Fruit fly (Drosophila melanogaster) whole organism, embryonic: ENCODE data around the gene CG6693.

ENCODE experiments used
- CG1024 ChIP-seq: fragments of 200-800 bp; sonication (Bioruptor generic); IDR thresholded peaks from 2 replicates; pipeline ENCODE4 v1.3.6; 2022; ENCODE audit warnings: missing biosample characterization, missing genetic modification characterization
- CG10462 ChIP-seq: fragments of 200-800 bp; sonication (Bioruptor generic); optimal IDR thresholded peaks from 2 replicates; lab custom pipeline; 2016; ENCODE audit warnings: missing biosample characterization, missing genetic modification characterization
- CG11723 ChIP-seq: fragments of 200-800 bp; sonication (Bioruptor generic); optimal IDR thresholded peaks from 2 replicates; lab custom pipeline; 2017; ENCODE audit warnings: missing biosample characterization, mild to moderate bottlenecking, missing genetic modification characterization
- CG12155 ChIP-seq: fragments of 200-800 bp; sonication (Bioruptor generic); optimal IDR thresholded peaks from 3 replicates; lab custom pipeline; 2016; ENCODE audit warnings: missing biosample characterization, missing genetic modification characterization
- CG12769 ChIP-seq: fragments of 200-800 bp; sonication (Bioruptor generic); optimal IDR thresholded peaks from 2 replicates; lab custom pipeline; 2019; ENCODE audit warnings: missing biosample characterization, mild to moderate bottlenecking, missing genetic modification characterization, moderate library complexity
- CG13424 ChIP-seq: fragments of 200-800 bp; sonication (Bioruptor generic); optimal IDR thresholded peaks from 2 replicates; lab custom pipeline; 2019; ENCODE audit warnings: missing biosample characterization, mild to moderate bottlenecking, missing genetic modification characterization, moderate library complexity
- CG15269 ChIP-seq: fragments of 200-800 bp; sonication (Bioruptor generic); optimal IDR thresholded peaks from 2 replicates; lab custom pipeline; 2018; ENCODE audit warnings: missing biosample characterization, mild to moderate bottlenecking, missing genetic modification characterization, moderate library complexity
- CG16779 ChIP-seq: fragments of 200-800 bp; sonication (Bioruptor generic); IDR thresholded peaks from 2 replicates; pipeline ENCODE4 v1.3.6; 2022; ENCODE audit warnings: missing biosample characterization, missing genetic modification characterization
- CG18011 ChIP-seq: fragments of 200-800 bp; sonication (Bioruptor generic); optimal IDR thresholded peaks from 2 replicates; lab custom pipeline; 2017; ENCODE audit warnings: missing biosample characterization, missing genetic modification characterization, mild to moderate bottlenecking, moderate library complexity, missing genotype
- CG1832 ChIP-seq: fragments of 200-800 bp; sonication (Bioruptor generic); optimal IDR thresholded peaks from 2 replicates; lab custom pipeline; 2017; ENCODE audit warnings: missing biosample characterization, mild to moderate bottlenecking, missing genetic modification characterization, inconsistent platforms
- CG18619 ChIP-seq: fragments of 200-800 bp; sonication (Bioruptor generic); optimal IDR thresholded peaks from 3 replicates; lab custom pipeline; 2017; ENCODE audit warnings: missing biosample characterization, mild to moderate bottlenecking, missing genetic modification characterization
- CG30403 ChIP-seq: fragments of 200-800 bp; sonication (Bioruptor generic); optimal IDR thresholded peaks from 3 replicates; lab custom pipeline; 2016; ENCODE audit warnings: missing biosample characterization, missing genetic modification characterization
- CG4820 ChIP-seq: fragments of 200-800 bp; sonication (Bioruptor generic); optimal IDR thresholded peaks from 3 replicates; lab custom pipeline; 2016; ENCODE audit warnings: missing biosample characterization, missing genetic modification characterization
- CG7745 ChIP-seq: fragments of 200-800 bp; sonication (Bioruptor generic); optimal IDR thresholded peaks from 2 replicates; lab custom pipeline; 2018; ENCODE audit warnings: missing biosample characterization, mild to moderate bottlenecking, missing genetic modification characterization, moderate library complexity
- CG8290 ChIP-seq, 3 experiments: fragments of 200-800 bp; sonication (Bioruptor generic); optimal IDR thresholded peaks; 2 replicates each; lab custom pipeline; 2016 to 2019; ENCODE audit warnings: missing biosample characterization in 3 of 3, missing genetic modification characterization in 3 of 3, mild to moderate bottlenecking in 2 of 3, moderate library complexity in 1 of 3
- CG8359 ChIP-seq: fragments of 200-800 bp; sonication (Bioruptor generic); optimal IDR thresholded peaks from 2 replicates; lab custom pipeline; 2017; ENCODE audit warnings: missing biosample characterization, mild to moderate bottlenecking, missing genetic modification characterization, borderline replicate concordance
- CG9215 ChIP-seq: fragments of 200-800 bp; sonication (Bioruptor generic); IDR thresholded peaks from 2 replicates; pipeline ENCODE4 v1.3.6; 2022; ENCODE audit warnings: missing biosample characterization, missing genetic modification characterization
- Dek ChIP-seq: fragments of 200-800 bp; sonication (Bioruptor generic); optimal IDR thresholded peaks from 3 replicates; lab custom pipeline; 2019; ENCODE audit warnings: missing biosample characterization, mild to moderate bottlenecking, missing genetic modification characterization, moderate library complexity
- Dip3 ChIP-seq: fragments of 200-800 bp; sonication (Bioruptor generic); optimal IDR thresholded peaks from 3 replicates; lab custom pipeline; 2016; ENCODE audit warnings: missing biosample characterization, missing genetic modification characterization
- Doc3 ChIP-seq: fragments of 200-800 bp; sonication (Bioruptor generic); IDR thresholded peaks from 3 replicates; pipeline ENCODE4 v1.3.6; 2022; ENCODE audit warnings: missing biosample characterization, missing genetic modification characterization; ENCODE audit not compliant: partially characterized antibody
- Hand ChIP-seq: fragments of 200-800 bp; sonication (Bioruptor generic); optimal IDR thresholded peaks from 2 replicates; lab custom pipeline; 2017; ENCODE audit warnings: mild to moderate bottlenecking, missing biosample characterization, missing genetic modification reagents, missing genetic modification characterization
- Hr51 ChIP-seq, 2 experiments: fragments of 200-800 bp; sonication (Bioruptor generic); optimal IDR thresholded peaks; 2 replicates in 1 of 2; 3 replicates in 1 of 2; lab custom pipeline; 2016 to 2018; ENCODE audit warnings: missing biosample characterization in 2 of 2, missing genetic modification characterization in 2 of 2, mild to moderate bottlenecking in 1 of 2, moderate library complexity in 1 of 2
- Med ChIP-seq: fragments of 200-800 bp; sonication (Bioruptor generic); peaks from one replicate; lab custom pipeline; 2016; ENCODE audit warnings: missing biosample characterization, missing genetic modification characterization, mild to moderate bottlenecking, inconsistent platforms, moderate library complexity
- Meics ChIP-seq: fragments of 200-800 bp; sonication (Bioruptor generic); optimal IDR thresholded peaks from 2 replicates; lab custom pipeline; 2017; ENCODE audit warnings: missing biosample characterization, mild to moderate bottlenecking, missing genetic modification characterization
- Myb ChIP-seq: fragments of 200-800 bp; sonication (Bioruptor generic); optimal IDR thresholded peaks from 2 replicates; lab custom pipeline; 2016; ENCODE audit warnings: missing biosample characterization, missing genetic modification characterization
- NC2β ChIP-seq: fragments of 200-800 bp; sonication (Bioruptor generic); optimal IDR thresholded peaks from 2 replicates; lab custom pipeline; 2016; ENCODE audit warnings: missing biosample characterization, missing genetic modification characterization
- Optix ChIP-seq: fragments of 200-800 bp; sonication (Bioruptor generic); IDR thresholded peaks from 3 replicates; pipeline ENCODE4 v1.3.6; 2022; ENCODE audit warnings: missing biosample characterization, missing genetic modification characterization
- Sox100B ChIP-seq: fragments of 200-800 bp; sonication (Bioruptor generic); optimal IDR thresholded peaks from 3 replicates; lab custom pipeline; 2018; ENCODE audit warnings: missing biosample characterization, mild to moderate bottlenecking, missing genetic modification characterization
- Usf ChIP-seq: fragments of 200-800 bp; sonication (Bioruptor generic); optimal IDR thresholded peaks from 2 replicates; lab custom pipeline; 2017; ENCODE audit warnings: missing genotype, missing biosample characterization, missing genetic modification characterization
- ab ChIP-seq: fragments of 200-800 bp; sonication (Bioruptor generic); optimal IDR thresholded peaks from 2 replicates; lab custom pipeline; 2016; ENCODE audit warnings: missing biosample characterization, missing genetic modification characterization
- ato ChIP-seq: fragments of 200-800 bp; sonication (Bioruptor generic); IDR thresholded peaks from 2 replicates; pipeline ENCODE4 v1.3.6; 2022; ENCODE audit warnings: missing biosample characterization, missing genetic modification characterization; ENCODE audit not compliant: partially characterized antibody
- bcd ChIP-seq: fragments of 200-800 bp; sonication (Bioruptor generic); optimal IDR thresholded peaks from 2 replicates; lab custom pipeline; 2017; ENCODE audit warnings: missing biosample characterization, mild to moderate bottlenecking, missing genetic modification characterization
- bsh ChIP-seq, 2 experiments: fragments of 200-800 bp; sonication (Bioruptor generic); optimal IDR thresholded peaks; 2 replicates each; lab custom pipeline; 2017 to 2018; ENCODE audit warnings: mild to moderate bottlenecking in 2 of 2, missing biosample characterization in 2 of 2, missing genetic modification characterization in 2 of 2, moderate library complexity in 1 of 2
- fu2 ChIP-seq: fragments of 200-800 bp; sonication (Bioruptor generic); optimal IDR thresholded peaks from 2 replicates; lab custom pipeline; 2016; ENCODE audit warnings: missing biosample characterization, missing genetic modification characterization
- her ChIP-seq: fragments of 200-800 bp; sonication (Bioruptor generic); optimal IDR thresholded peaks from 2 replicates; lab custom pipeline; 2016; ENCODE audit warnings: missing biosample characterization, missing genetic modification characterization
- hth ChIP-seq: fragments of >200 bp; optimal IDR thresholded peaks from 2 replicates; lab custom pipeline; 2017; ENCODE audit warnings: inconsistent platforms
- insv ChIP-seq, 2 experiments: fragments of 200-800 bp; sonication (Bioruptor generic); optimal IDR thresholded peaks; 3 replicates each; lab custom pipeline; 2016 to 2018; ENCODE audit warnings: missing biosample characterization in 2 of 2, missing genetic modification characterization in 2 of 2
- lola ChIP-seq, 3 experiments: fragments of >200 bp in 2 of 3; fragments of 200-800 bp in 1 of 3; sonication (Bioruptor generic) in 1 of 3; optimal IDR thresholded peaks; 2 replicates each; lab custom pipeline; 2017 to 2019; ENCODE audit warnings: missing biosample characterization in 3 of 3, missing genetic modification characterization in 3 of 3, mild to moderate bottlenecking in 1 of 3, moderate library complexity in 1 of 3
- maf-S ChIP-seq: fragments of 200-800 bp; sonication (Bioruptor generic); optimal IDR thresholded peaks from 2 replicates; lab custom pipeline; 2016; ENCODE audit warnings: missing biosample characterization, missing genetic modification characterization
- org-1 ChIP-seq: fragments of 200-800 bp; sonication (Bioruptor generic); optimal IDR thresholded peaks from 2 replicates; lab custom pipeline; 2017; ENCODE audit warnings: missing biosample characterization, missing genetic modification characterization
- otp ChIP-seq: fragments of 200-800 bp; sonication (Bioruptor generic); IDR thresholded peaks from 3 replicates; pipeline ENCODE4, ENCODE4 v1.3.6; 2022; ENCODE audit warnings: missing biosample characterization, missing genetic modification characterization
- peb ChIP-seq: fragments of 200-800 bp; sonication (Bioruptor generic); IDR thresholded peaks from 2 replicates; pipeline ENCODE4 v1.3.6; 2022; ENCODE audit warnings: missing biosample characterization, missing genetic modification characterization
- pnt ChIP-seq: fragments of 200-800 bp; sonication (Bioruptor generic); optimal IDR thresholded peaks from 3 replicates; lab custom pipeline; 2016; ENCODE audit warnings: missing biosample characterization, missing genetic modification characterization
- prd ChIP-seq, 3 experiments: fragments of >200 bp in 2 of 3; fragments of 200-800 bp in 1 of 3; sonication (Bioruptor generic) in 1 of 3; optimal IDR thresholded peaks in 2 of 3; IDR thresholded peaks in 1 of 3; 2 replicates in 2 of 3; 3 replicates in 1 of 3; pipeline versions ENCODE4 v1.3.6 to Lab custom; 2017 to 2022; ENCODE audit warnings: missing biosample characterization in 1 of 3, missing genetic modification characterization in 1 of 3
- pum ChIP-seq: fragments of 200-800 bp; sonication (Bioruptor generic); optimal IDR thresholded peaks from 2 replicates; lab custom pipeline; 2016; ENCODE audit warnings: missing biosample characterization, missing genetic modification characterization
- pzg ChIP-seq: fragments of 200-800 bp; sonication (Bioruptor generic); optimal IDR thresholded peaks from 3 replicates; lab custom pipeline; 2018; ENCODE audit warnings: missing biosample characterization, mild to moderate bottlenecking, missing genetic modification characterization, moderate library complexity
- ranshi ChIP-seq: fragments of 200-800 bp; sonication (Bioruptor generic); IDR thresholded peaks from 2 replicates; pipeline ENCODE4 v1.3.6; 2022; ENCODE audit warnings: missing biosample characterization, missing genetic modification characterization
- tll ChIP-seq, 2 experiments: fragments of 200-800 bp in 1 of 2; fragments of >200 bp in 1 of 2; sonication (Bioruptor generic) in 1 of 2; optimal IDR thresholded peaks; 2 replicates each; lab custom pipeline; 2017 to 2019; ENCODE audit warnings: missing biosample characterization in 2 of 2, missing genetic modification characterization in 2 of 2, mild to moderate bottlenecking in 1 of 2, moderate library complexity in 1 of 2
- trh ChIP-seq: fragments of 200-800 bp; sonication (Bioruptor generic); optimal IDR thresholded peaks from 2 replicates; lab custom pipeline; 2016; ENCODE audit warnings: missing biosample characterization, missing genetic modification characterization
- twi ChIP-seq: fragments of 200-800 bp; optimal IDR thresholded peaks from 2 replicates; lab custom pipeline; 2019; ENCODE audit warnings: missing biosample characterization, mild to moderate bottlenecking, missing genetic modification characterization, moderate library complexity

Gene CG6693

dm6 chr3R:11234918-11235371, 13.5 kb upstream of the CG6693 start, which contains the start of the genes Arfip and CG17721 (continued):
- TF ChIP-seq pnt (GFP tag; lab: Kevin White, UChicago) (no peak), bsh (GFP tag; optimal IDR thresholded peaks at IDR 0.05; lab: Kevin White, UChicago) (no peak), CG9215 (no peak), Dip3 (GFP tag; lab: Kevin White, UChicago) (no peak), ab (GFP tag; lab: Kevin White, UChicago) (no peak), hth (lab: Kevin White, UChicago) (no peak), bcd (no peak), CG18011 (GFP tag; lab: Kevin White, UChicago) (no peak), Usf (GFP tag; lab: Kevin White, UChicago) (no peak), CG12769 (no peak), CG8290 (GFP tag; optimal IDR thresholded peaks at IDR 0.05; lab: Kevin White, UChicago) (peak; percentile 10), CG8290 (tag; optimal IDR thresholded peaks at IDR 0.05; lab: Kevin White, UChicago) (no peak), Dek (no peak), ranshi (GFP tag; lab: Robert Waterston, UW) (no peak), CG4820 (GFP tag; lab: Kevin White, UChicago) (no peak), CG18619 (GFP tag; lab: Kevin White, UChicago) (no peak), Sox100B (GFP tag; lab: Kevin White, UChicago) (no peak), trh (GFP tag; lab: Kevin White, UChicago) (no peak), ato (GFP tag; lab: Robert Waterston, UW) (no peak), pum (no peak), org-1 (no peak), CG13424 (tag; lab: Kevin White, UChicago) (no peak), tll (GFP tag; optimal IDR thresholded peaks at IDR 0.05; lab: Kevin White, UChicago) (no peak), CG8359 (no peak), CG12155 (GFP tag; lab: Kevin White, UChicago) (no peak), CG10462 (no peak), Myb (GFP tag; lab: Kevin White, UChicago) (no peak), CG7745 (tag; lab: Kevin White, UChicago) (no peak), Hr51 (GFP tag; optimal IDR thresholded peaks at IDR 0.05; lab: Kevin White, UChicago) (no peak), Med (GFP tag; lab: Kevin White, UChicago) (peak; percentile 51), NC2β (GFP tag; lab: Kevin White, UChicago) (no peak), lola (GFP tag; optimal IDR thresholded peaks at IDR 0.05; lab: Kevin White, UChicago) (no peak), Meics (GFP tag; lab: Kevin White, UChicago) (no peak), prd (optimal IDR thresholded peaks at IDR 0.05; lab: Kevin White, UChicago) (no peak), prd (GFP tag; IDR thresholded peaks at IDR 0.05; lab: Robert Waterston, UW) (no peak), CG1024 (no peak), CG11723 (GFP tag; lab: Kevin White, UChicago) (no peak), CG16779 (GFP tag; lab: Robert Waterston, UW) (no peak), maf-S (GFP tag; lab: Kevin White, UChicago) (no peak), her (GFP tag; lab: Kevin White, UChicago) (no peak), CG15269 (tag; lab: Kevin White, UChicago) (no peak), Optix (GFP tag; lab: Robert Waterston, UW) (no peak), CG30403 (no peak), Hand (GFP tag; lab: Kevin White, UChicago) (no peak), Doc3 (GFP tag; lab: Robert Waterston, UW) (no peak), fu2 (no peak), twi (tag; lab: Kevin White, UChicago) (no peak), CG1832 (GFP tag; lab: Kevin White, UChicago) (no peak), peb (GFP tag; lab: Robert Waterston, UW) (no peak), pzg (peak; percentile 89), otp (no peak), insv (GFP tag; optimal IDR thresholded peaks at IDR 0.05; lab: Kevin White, UChicago) (peak in 1 of 2 experiments; percentile 30)
